Worm (Caenorhabditis elegans) whole organism, L1 larva: ENCODE data around the gene K12H6.4.

ENCODE experiments used
- C04F5.9 ChIP-seq: sonication (generic microtip); optimal IDR thresholded peaks from 2 replicates; lab custom pipeline; 2016; ENCODE audit warnings: missing genetic modification characterization, missing compliant biosample characterization
- C16A3.4 ChIP-seq: fragments of 150-350 bp; optimal IDR thresholded peaks from 2 replicates; lab custom pipeline; 2014; ENCODE audit warnings: missing biosample characterization, missing genetic modification characterization
- C34B4.2 ChIP-seq: sonication (generic microtip); optimal IDR thresholded peaks from 2 replicates; lab custom pipeline; 2017; ENCODE audit warnings: mild to moderate bottlenecking, missing genetic modification characterization, missing compliant biosample characterization
- Y116A8C.19 ChIP-seq: sonication (generic microtip); optimal IDR thresholded peaks from 2 replicates; lab custom pipeline; 2016; ENCODE audit warnings: missing compliant biosample characterization, missing genetic modification characterization, borderline replicate concordance
- alr-1 ChIP-seq: fragments of 200-800 bp; sonication (Bioruptor generic); optimal IDR thresholded peaks from 2 replicates; lab custom pipeline; 2018; ENCODE audit warnings: borderline replicate concordance, mild to moderate bottlenecking, missing genetic modification characterization, missing compliant biosample characterization
- ama-1 ChIP-seq: fragments of 150-350 bp; optimal IDR thresholded peaks from 2 replicates; lab custom pipeline; 2014
- ceh-82 ChIP-seq, 3 experiments: fragments of 150-350 bp in 1 of 3; sonication (generic microtip) in 2 of 3; optimal IDR thresholded peaks; 2 replicates each; lab custom pipeline; 2014 to 2017; ENCODE audit warnings: missing biosample characterization in 3 of 3, missing genetic modification characterization in 3 of 3
- ces-1 ChIP-seq: fragments of 150-350 bp; optimal IDR thresholded peaks from 2 replicates; lab custom pipeline; 2014; ENCODE audit warnings: missing biosample characterization, missing genetic modification reagents, missing genetic modification characterization
- efl-3 ChIP-seq: fragments of 200-800 bp; sonication (Bioruptor generic); optimal IDR thresholded peaks from 2 replicates; lab custom pipeline; 2018; ENCODE audit warnings: mild to moderate bottlenecking, missing genetic modification characterization, missing compliant biosample characterization
- egl-13 ChIP-seq: sonication (generic microtip); optimal IDR thresholded peaks from 2 replicates; lab custom pipeline; 2016; ENCODE audit warnings: missing genotype, missing genetic modification reagents, missing genetic modification characterization, missing compliant biosample characterization
- egl-27 ChIP-seq, 2 experiments: fragments of 150-350 bp in 1 of 2; sonication (generic microtip); optimal IDR thresholded peaks; 3 replicates each; lab custom pipeline; 2017 to 2018; ENCODE audit warnings: missing biosample characterization in 2 of 2, missing genetic modification characterization in 2 of 2, missing genetic modification reagents in 2 of 2
- elt-2 ChIP-seq: sonication (generic microtip); optimal IDR thresholded peaks from 2 replicates; lab custom pipeline; 2016; ENCODE audit warnings: missing genetic modification characterization, mild to moderate bottlenecking, inconsistent platforms, missing compliant biosample characterization, missing genetic modification reagents
- elt-3 ChIP-seq, 6 experiments: fragments of 150-350 bp in 1 of 6; sonication (generic microtip); optimal IDR thresholded peaks; 2 replicates each; lab custom pipeline; 2017 to 2018; ENCODE audit warnings: missing biosample characterization in 6 of 6, missing genetic modification characterization in 6 of 6, inconsistent platforms in 1 of 6
- fkh-4 ChIP-seq: sonication (generic microtip); optimal IDR thresholded peaks from 2 replicates; lab custom pipeline; 2016; ENCODE audit warnings: missing compliant biosample characterization, missing genetic modification characterization, borderline replicate concordance
- fkh-8 ChIP-seq: sonication (generic microtip); optimal IDR thresholded peaks from 2 replicates; lab custom pipeline; 2016; ENCODE audit warnings: mild to moderate bottlenecking, missing genetic modification characterization, missing compliant biosample characterization
- fos-1 ChIP-seq: fragments of 150-350 bp; optimal IDR thresholded peaks from 2 replicates; lab custom pipeline; 2014; ENCODE audit warnings: missing biosample characterization, missing genetic modification characterization
- grh-1 ChIP-seq: fragments of 200-800 bp; sonication (Bioruptor generic); IDR thresholded peaks from 2 replicates; pipeline ENCODE4 v1.3.6; 2022; ENCODE audit warnings: missing genetic modification reagents, missing genetic modification characterization, missing compliant biosample characterization
- hlh-17 ChIP-seq: fragments of 200-800 bp; sonication (Bioruptor generic); optimal IDR thresholded peaks from 2 replicates; lab custom pipeline; 2018; ENCODE audit warnings: missing genetic modification characterization, mild to moderate bottlenecking, missing compliant biosample characterization, moderate library complexity, borderline replicate concordance
- hlh-4 ChIP-seq: sonication (generic microtip); optimal IDR thresholded peaks from 2 replicates; lab custom pipeline; 2016; ENCODE audit warnings: mild to moderate bottlenecking, missing genetic modification characterization, missing compliant biosample characterization
- hpl-2 ChIP-seq: fragments of 150-350 bp; optimal IDR thresholded peaks from 2 replicates; lab custom pipeline; 2014; ENCODE audit warnings: missing biosample characterization, missing genetic modification reagents, missing genetic modification characterization
- irx-1 ChIP-seq: sonication (generic microtip); optimal IDR thresholded peaks from 2 replicates; lab custom pipeline; 2016; ENCODE audit warnings: missing genetic modification characterization, missing compliant biosample characterization
- lin-13 ChIP-seq: fragments of 150-350 bp; optimal IDR thresholded peaks from 2 replicates; lab custom pipeline; 2014; ENCODE audit warnings: missing biosample characterization, missing genetic modification reagents, missing genetic modification characterization
- lin-14 ChIP-seq: fragments of 200-800 bp; sonication (Bioruptor generic); optimal IDR thresholded peaks from 2 replicates; lab custom pipeline; 2018; ENCODE audit warnings: mild to moderate bottlenecking, missing genetic modification characterization, moderate library complexity, missing compliant biosample characterization
- lin-35 ChIP-seq, 2 experiments: fragments of 150-350 bp; optimal IDR thresholded peaks; 2 replicates each; lab custom pipeline; 2014; ENCODE audit warnings: missing biosample characterization in 2 of 2, missing genetic modification characterization in 2 of 2, missing genetic modification reagents in 2 of 2
- lsy-2 ChIP-seq, 2 experiments: fragments of 150-350 bp; optimal IDR thresholded peaks; 2 replicates each; lab custom pipeline; 2014; ENCODE audit warnings: missing biosample characterization in 2 of 2, missing genetic modification characterization in 2 of 2
- mab-9 ChIP-seq: fragments of 200-800 bp; sonication (Bioruptor generic); IDR thresholded peaks from 2 replicates; pipeline ENCODE4 v1.3.6; 2022; ENCODE audit warnings: missing genetic modification reagents, missing genetic modification characterization, missing compliant biosample characterization
- mdl-1 ChIP-seq, 2 experiments: fragments of 150-350 bp; optimal IDR thresholded peaks; 2 replicates each; lab custom pipeline; 2014 to 2017; ENCODE audit warnings: missing biosample characterization in 2 of 2, missing genetic modification characterization in 2 of 2, inconsistent platforms in 1 of 2
- mep-1 ChIP-seq: fragments of 150-350 bp; optimal IDR thresholded peaks from 2 replicates; lab custom pipeline; 2014; ENCODE audit warnings: missing biosample characterization, missing genetic modification characterization
- nhr-12 ChIP-seq: sonication (generic microtip); optimal IDR thresholded peaks from 2 replicates; lab custom pipeline; 2017; ENCODE audit warnings: missing biosample characterization, missing genetic modification characterization
- nhr-19 ChIP-seq: fragments of 200-800 bp; sonication (Bioruptor generic); conservative IDR thresholded peaks from 2 replicates; pipeline ENCODE4 v1.3.6; 2022; ENCODE audit warnings: missing genetic modification characterization, missing compliant biosample characterization
- nhr-20 ChIP-seq: sonication (generic microtip); optimal IDR thresholded peaks from 2 replicates; lab custom pipeline; 2016; ENCODE audit warnings: mild to moderate bottlenecking, missing genetic modification characterization, missing compliant biosample characterization
- nhr-237 ChIP-seq: fragments of 150-350 bp; optimal IDR thresholded peaks from 2 replicates; lab custom pipeline; 2014; ENCODE audit warnings: missing biosample characterization, missing genetic modification characterization
- nhr-28 ChIP-seq: fragments of 150-350 bp; optimal IDR thresholded peaks from 2 replicates; lab custom pipeline; 2014; ENCODE audit warnings: missing biosample characterization, missing genetic modification characterization
- nhr-71 ChIP-seq: sonication (generic microtip); optimal IDR thresholded peaks from 2 replicates; lab custom pipeline; 2016; ENCODE audit warnings: mild to moderate bottlenecking, missing genetic modification characterization, moderate library complexity, missing compliant biosample characterization
- nhr-84 ChIP-seq: sonication (generic microtip); optimal IDR thresholded peaks from 2 replicates; lab custom pipeline; 2017; ENCODE audit warnings: missing biosample characterization, missing genetic modification characterization
- nhr-85 ChIP-seq: sonication (generic microtip); peaks from one replicate; lab custom pipeline; 2016; ENCODE audit warnings: missing genetic modification characterization, inconsistent platforms, missing compliant biosample characterization
- pag-3 ChIP-seq: sonication (generic microtip); optimal IDR thresholded peaks from 2 replicates; lab custom pipeline; 2017; ENCODE audit warnings: missing genetic modification characterization, mild to moderate bottlenecking, missing compliant biosample characterization, antibody characterized with exemption, borderline replicate concordance; ENCODE audit not compliant: insufficient read depth
- snu-23 ChIP-seq: sonication (generic microtip); optimal IDR thresholded peaks from 2 replicates; lab custom pipeline; 2016; ENCODE audit warnings: missing genetic modification characterization, missing compliant biosample characterization
- sox-4 ChIP-seq: sonication (generic microtip); optimal IDR thresholded peaks from 2 replicates; lab custom pipeline; 2016; ENCODE audit warnings: missing genetic modification characterization, missing compliant biosample characterization
- sup-37 ChIP-seq: fragments of 200-800 bp; sonication (Bioruptor generic); optimal IDR thresholded peaks from 2 replicates; lab custom pipeline; 2018; ENCODE audit warnings: mild to moderate bottlenecking, missing genetic modification characterization, missing compliant biosample characterization
- swsn-7 ChIP-seq: sonication (generic microtip); optimal IDR thresholded peaks from 2 replicates; lab custom pipeline; 2016; ENCODE audit warnings: missing genetic modification characterization, missing compliant biosample characterization
- tbx-2 ChIP-seq: sonication (generic microtip); optimal IDR thresholded peaks from 2 replicates; lab custom pipeline; 2016; ENCODE audit warnings: missing genetic modification characterization, missing compliant biosample characterization
- unc-130 ChIP-seq: fragments of 150-350 bp; optimal IDR thresholded peaks from 2 replicates; lab custom pipeline; 2017; ENCODE audit warnings: missing biosample characterization, missing genetic modification characterization, inconsistent platforms
- unc-30 ChIP-seq: sonication (generic microtip); optimal IDR thresholded peaks from 2 replicates; lab custom pipeline; 2017; ENCODE audit warnings: missing biosample characterization, missing genetic modification characterization
- unc-62 ChIP-seq: fragments of 150-350 bp; optimal IDR thresholded peaks from 2 replicates; lab custom pipeline; 2014; ENCODE audit warnings: missing biosample characterization, missing genetic modification reagents, missing genetic modification characterization
- unc-86 ChIP-seq: sonication (generic microtip); optimal IDR thresholded peaks from 2 replicates; lab custom pipeline; 2016; ENCODE audit warnings: missing genetic modification characterization, missing compliant biosample characterization
- xbp-1 ChIP-seq: sonication (generic microtip); optimal IDR thresholded peaks from 2 replicates; lab custom pipeline; 2016; ENCODE audit warnings: missing genetic modification characterization, missing compliant biosample characterization
- ztf-4 ChIP-seq: fragments of 150-350 bp; optimal IDR thresholded peaks from 2 replicates; lab custom pipeline; 2014; ENCODE audit warnings: missing biosample characterization, missing genetic modification characterization

The K12H6.4 gene

DNA sequence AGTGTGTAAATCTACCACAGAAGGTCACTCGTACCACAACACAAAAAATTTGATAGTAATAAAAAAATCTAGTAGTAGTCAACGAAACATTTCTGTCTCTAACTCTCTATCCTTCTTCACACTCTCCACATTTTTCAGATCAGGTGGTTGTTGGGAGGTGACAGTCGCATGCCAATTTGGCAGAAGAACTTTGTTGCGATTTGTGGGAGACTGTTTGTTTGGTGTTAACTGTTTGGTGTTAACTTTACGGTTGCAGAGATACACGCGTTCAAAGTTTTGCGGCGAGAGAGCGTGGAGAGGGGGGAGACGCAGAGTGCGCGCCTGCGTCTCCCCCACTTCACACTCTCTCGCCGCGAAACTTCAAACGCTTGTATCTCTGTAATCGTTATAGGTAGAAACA, 19.1 kb downstream of the K12H6.4 start:
- TF ChIP-seq xbp-1 (no peak), elt-3 (tag; optimal IDR thresholded peaks at IDR 0.05; lab: Kevin White, UChicago) (peak in 2 of 6 experiments; percentile 40 to 52), swsn-7 (no peak), Y116A8C.19 (tag; lab: Kevin White, UChicago) (no peak), hpl-2 (no peak), C04F5.9 (no peak), elt-2 (tag; lab: Kevin White, UChicago) (no peak), nhr-28 (tag; lab: Kevin White, UChicago) (no peak), sup-37 (GFP tag; lab: Kevin White, UChicago) (no peak), mdl-1 (tag; optimal IDR thresholded peaks at IDR 0.05; lab: Kevin White, UChicago) (peak in 1 of 2 experiments; percentile 28), nhr-12 (tag; lab: Kevin White, UChicago) (no peak), nhr-71 (tag; lab: Kevin White, UChicago) (peak; percentile 23), ceh-82 (tag; optimal IDR thresholded peaks at IDR 0.05; lab: Kevin White, UChicago) (no peak), tbx-2 (tag; lab: Kevin White, UChicago) (peak; percentile 22), fkh-8 (tag; lab: Kevin White, UChicago) (no peak), unc-62 (no peak), mab-9 (GFP tag; lab: Robert Waterston, UW) (no peak), lin-14 (GFP tag; lab: Kevin White, UChicago) (peak; percentile 49), pag-3 (tag; lab: Kevin White, UChicago) (no peak), nhr-19 (GFP tag; lab: Robert Waterston, UW) (0 out of 2 replicates have a peak, but pooled peaks have one; percentile 2), unc-130 (tag; lab: Kevin White, UChicago) (no peak), hlh-17 (GFP tag; lab: Kevin White, UChicago) (no peak), irx-1 (tag; lab: Kevin White, UChicago) (no peak), mep-1 (no peak), nhr-20 (tag; lab: Kevin White, UChicago) (peak; percentile 4), egl-13 (no peak), unc-86 (no peak), hlh-4 (tag; lab: Kevin White, UChicago) (no peak), C34B4.2 (tag; lab: Kevin White, UChicago) (no peak), lin-35 (GFP tag; optimal IDR thresholded peaks at IDR 0.05; lab: Kevin White, UChicago) (peak in 1 of 2 experiments; percentile 65), ztf-4 (tag; lab: Kevin White, UChicago) (no peak), fos-1 (tag; lab: Kevin White, UChicago) (no peak), lsy-2 (tag; optimal IDR thresholded peaks at IDR 0.05; lab: Kevin White, UChicago) (peak in 1 of 2 experiments; percentile 14), unc-30 (tag; lab: Kevin White, UChicago) (no peak), egl-27 (tag; optimal IDR thresholded peaks at IDR 0.05; lab: Kevin White, UChicago) (no peak), alr-1 (tag; lab: Kevin White, UChicago) (no peak), ces-1 (GFP tag; lab: Kevin White, UChicago) (no peak), fkh-4 (tag; lab: Kevin White, UChicago) (no peak), lin-13 (GFP tag; lab: Kevin White, UChicago) (no peak), ama-1 (no peak), nhr-84 (tag; lab: Kevin White, UChicago) (no peak), snu-23 (GFP tag; lab: Kevin White, UChicago) (peak; percentile 40), C16A3.4 (tag; lab: Kevin White, UChicago) (no peak), nhr-85 (peak; percentile 14), efl-3 (GFP tag; lab: Kevin White, UChicago) (no peak), grh-1 (no peak), sox-4 (no peak), nhr-237 (tag; lab: Kevin White, UChicago) (no peak)
